Worm (Caenorhabditis elegans): Measurements from ENCODE around the gene ttr-9.
A peak's percentile ranks its signal among the peaks of the same experiment; 100 is the strongest.

The ttr-9 gene

ce11 chrIV:9523139-9523538 lies 17.0 kb upstream of the ttr-9 start:
- no peak for TF ChIP-seq dao-5 (tag; optimal IDR thresholded peaks at IDR 0.05)
- no peak for TF ChIP-seq him-1 (tag; optimal IDR thresholded peaks at IDR 0.05)

ce11 chrIV:9520629-9521028 lies 14.5 kb upstream of the ttr-9 start:
- TF ChIP-seq him-1 (tag; optimal IDR thresholded peaks at IDR 0.05), result no peak
- no peak for TF ChIP-seq W03F9.2 (tag; optimal IDR thresholded peaks at IDR 0.05)
- TF ChIP-seq dao-5 (tag; optimal IDR thresholded peaks at IDR 0.05), result no peak

ce11 chrIV:9518608-9519007 lies 12.5 kb upstream of the ttr-9 start, which contains the start of gene nlp-35:
TSS of gene nlp-35 (minus strand) at chrIV:9518926.
- TF ChIP-seq W03F9.2 (tag; optimal IDR thresholded peaks at IDR 0.05), result no peak
- no peak for TF ChIP-seq dao-5 (tag; optimal IDR thresholded peaks at IDR 0.05)
- TF ChIP-seq him-1 (tag; optimal IDR thresholded peaks at IDR 0.05), result no peak

- no peak for TF ChIP-seq dao-5 (tag; optimal IDR thresholded peaks at IDR 0.05)
- TF ChIP-seq W03F9.2 (tag; optimal IDR thresholded peaks at IDR 0.05), result no peak
- no peak for TF ChIP-seq him-1 (tag; optimal IDR thresholded peaks at IDR 0.05)
These were observed 10.7 kb upstream of the ttr-9 start, which contains the start of gene C33A12.19 for ce11 chrIV:9516831-9517230. TSS of gene C33A12.19 (plus strand) at chrIV:9516999.

ce11 chrIV:9514132-9514531 lies 8.0 kb upstream of the ttr-9 start:
- TF ChIP-seq him-1 (tag; optimal IDR thresholded peaks at IDR 0.05) (no peak), dao-5 (tag; optimal IDR thresholded peaks at IDR 0.05) (no peak), W03F9.2 (tag; optimal IDR thresholded peaks at IDR 0.05) (no peak)

- TF ChIP-seq him-1 (tag; optimal IDR thresholded peaks at IDR 0.05) (no peak), W03F9.2 (tag; optimal IDR thresholded peaks at IDR 0.05) (peak; percentile 28), dao-5 (tag; optimal IDR thresholded peaks at IDR 0.05) (no peak)
These were observed 7.2 kb upstream of the ttr-9 start for ce11 chrIV:9513360-9513777.

- TF ChIP-seq W03F9.2 (tag; optimal IDR thresholded peaks at IDR 0.05) (no peak), him-1 (tag; optimal IDR thresholded peaks at IDR 0.05) (no peak), dao-5 (tag; optimal IDR thresholded peaks at IDR 0.05) (no peak)
These were observed 6.7 kb upstream of the ttr-9 start, which contains the start of gene C33A12.3 for ce11 chrIV:9512836-9513235. TSS of gene C33A12.3 (minus strand) at chrIV:9513002.

ce11 chrIV:9511640-9512039 lies 5.5 kb upstream of the ttr-9 start:
- TF ChIP-seq dao-5 (tag; optimal IDR thresholded peaks at IDR 0.05) (no peak), W03F9.2 (tag; optimal IDR thresholded peaks at IDR 0.05) (no peak), him-1 (tag; optimal IDR thresholded peaks at IDR 0.05) (no peak)

- TF ChIP-seq dao-5 (tag; optimal IDR thresholded peaks at IDR 0.05), result no peak
- peak; percentile 57 for TF ChIP-seq him-1 (tag; optimal IDR thresholded peaks at IDR 0.05)
- TF ChIP-seq W03F9.2 (tag; optimal IDR thresholded peaks at IDR 0.05), result peak; percentile 67
These were observed 5.1 kb upstream of the ttr-9 start for ce11 chrIV:9511221-9511638.

- TF ChIP-seq W03F9.2 (tag; optimal IDR thresholded peaks at IDR 0.05), result no peak
- TF ChIP-seq dao-5 (tag; optimal IDR thresholded peaks at IDR 0.05), result no peak
- TF ChIP-seq him-1 (tag; optimal IDR thresholded peaks at IDR 0.05), result no peak
These were observed 4.3 kb upstream of the ttr-9 start, which contains the start of gene C33A12.4 for ce11 chrIV:9510439-9510838. TSS of gene C33A12.4 (minus strand) at chrIV:9510569.

ce11 chrIV:9508612-9509011 lies 2.5 kb upstream of the ttr-9 start, which contains the start of gene ethe-1:
TSS of gene ethe-1 (minus strand) at chrIV:9508761.
- no peak for TF ChIP-seq dao-5 (tag; optimal IDR thresholded peaks at IDR 0.05)
- TF ChIP-seq W03F9.2 (tag; optimal IDR thresholded peaks at IDR 0.05), result no peak
- no peak for TF ChIP-seq him-1 (tag; optimal IDR thresholded peaks at IDR 0.05)

ce11 chrIV:9500100-9500499 lies 6.1 kb downstream of the ttr-9 start, which contains the start of gene ugt-21:
TSS of gene ugt-21 (plus strand) at chrIV:9500311.
- TF ChIP-seq him-1 (tag; optimal IDR thresholded peaks at IDR 0.05) (no peak), W03F9.2 (tag; optimal IDR thresholded peaks at IDR 0.05) (no peak), dao-5 (tag; optimal IDR thresholded peaks at IDR 0.05) (no peak)

- TF ChIP-seq dao-5 (tag; optimal IDR thresholded peaks at IDR 0.05), result no peak
- TF ChIP-seq W03F9.2 (tag; optimal IDR thresholded peaks at IDR 0.05), result no peak
- TF ChIP-seq him-1 (tag; optimal IDR thresholded peaks at IDR 0.05), result no peak
These were observed 6.5 kb downstream of the ttr-9 start for ce11 chrIV:9499636-9500035.

ce11 chrIV:9498088-9498487 lies 8.1 kb downstream of the ttr-9 start, which contains the start of gene sru-4:
TSS of gene sru-4 (plus strand) at chrIV:9498388.
- no peak for TF ChIP-seq dao-5 (tag; optimal IDR thresholded peaks at IDR 0.05)

ce11 chrIV:9496306-9496705 lies 9.8 kb downstream of the ttr-9 start, which contains the start of gene sru-3:
TSS of gene sru-3 (plus strand) at chrIV:9496606.
- TF ChIP-seq him-1 (tag; optimal IDR thresholded peaks at IDR 0.05) (no peak), dao-5 (tag; optimal IDR thresholded peaks at IDR 0.05) (no peak), W03F9.2 (tag; optimal IDR thresholded peaks at IDR 0.05) (no peak)

All from whole organism, L4/young adult.